Worm (Caenorhabditis elegans) whole organism, late embryonic: ENCODE results near the gene T26C11.8.

Experiments used
- C38D4.7 ChIP-seq: fragments of 200-800 bp; sonication (Bioruptor generic); optimal IDR thresholded peaks from 2 replicates; lab custom pipeline; 2018; ENCODE audit warnings: mild to moderate bottlenecking, missing genetic modification characterization, moderate library complexity, missing compliant biosample characterization
- F13H6.1 ChIP-seq: sonication (generic microtip); optimal IDR thresholded peaks from 2 replicates; lab custom pipeline; 2016; ENCODE audit warnings: missing genetic modification characterization, missing compliant biosample characterization
- K02D7.2 ChIP-seq: sonication (generic microtip); optimal IDR thresholded peaks from 2 replicates; lab custom pipeline; 2017; ENCODE audit warnings: mild to moderate bottlenecking, missing genetic modification characterization, missing compliant biosample characterization
- K09A11.1 ChIP-seq: sonication (generic microtip); optimal IDR thresholded peaks from 2 replicates; lab custom pipeline; 2017; ENCODE audit warnings: antibody characterized with exemption, mild to moderate bottlenecking, missing genetic modification characterization, missing compliant biosample characterization; ENCODE audit not compliant: insufficient read depth
- T23F11.4 ChIP-seq: fragments of 200-800 bp; sonication (Bioruptor generic); optimal IDR thresholded peaks from 2 replicates; lab custom pipeline; 2018; ENCODE audit warnings: mild to moderate bottlenecking, missing genetic modification characterization, missing compliant biosample characterization
- Y22D7AL.16 ChIP-seq: sonication (generic microtip); optimal IDR thresholded peaks from 2 replicates; lab custom pipeline; 2016; ENCODE audit warnings: missing genetic modification characterization, missing compliant biosample characterization
- ahr-1 ChIP-seq: sonication (generic microtip); optimal IDR thresholded peaks from 2 replicates; lab custom pipeline; 2016; ENCODE audit warnings: missing genetic modification characterization, missing compliant biosample characterization
- ceh-18 ChIP-seq: sonication (generic microtip); optimal IDR thresholded peaks from 2 replicates; lab custom pipeline; 2016; ENCODE audit warnings: missing genetic modification characterization, missing compliant biosample characterization
- ceh-2 ChIP-seq: sonication (generic microtip); optimal IDR thresholded peaks from 2 replicates; lab custom pipeline; 2016; ENCODE audit warnings: missing genotype, missing genetic modification characterization, missing compliant biosample characterization
- ceh-22 ChIP-seq: sonication (generic microtip); optimal IDR thresholded peaks from 2 replicates; lab custom pipeline; 2017; ENCODE audit warnings: missing biosample characterization, missing genetic modification characterization
- ceh-30 ChIP-seq: fragments of 150-350 bp; optimal IDR thresholded peaks from 2 replicates; lab custom pipeline; 2014; ENCODE audit warnings: missing biosample characterization, missing genetic modification characterization
- ceh-31 ChIP-seq: sonication (generic microtip); optimal IDR thresholded peaks from 2 replicates; lab custom pipeline; 2016; ENCODE audit warnings: missing genetic modification characterization, missing compliant biosample characterization
- ceh-34 ChIP-seq: sonication (generic microtip); optimal IDR thresholded peaks from 2 replicates; lab custom pipeline; 2016; ENCODE audit warnings: mild to moderate bottlenecking, missing genetic modification characterization, missing compliant biosample characterization
- dmd-4 ChIP-seq: sonication (generic microtip); optimal IDR thresholded peaks from 2 replicates; lab custom pipeline; 2016; ENCODE audit warnings: borderline replicate concordance, missing genetic modification characterization, missing compliant biosample characterization
- dve-1 ChIP-seq: sonication (generic microtip); optimal IDR thresholded peaks from 2 replicates; lab custom pipeline; 2017; ENCODE audit warnings: antibody characterized with exemption, mild to moderate bottlenecking, missing genetic modification characterization, missing compliant biosample characterization
- elt-2 ChIP-seq: sonication (generic microtip); optimal IDR thresholded peaks from 2 replicates; lab custom pipeline; 2016; ENCODE audit warnings: missing genetic modification reagents, missing genetic modification characterization, missing compliant biosample characterization
- elt-4 ChIP-seq: sonication (generic microtip); optimal IDR thresholded peaks from 2 replicates; lab custom pipeline; 2016; ENCODE audit warnings: missing genetic modification characterization, missing compliant biosample characterization
- ets-4 ChIP-seq: sonication (generic microtip); optimal IDR thresholded peaks from 2 replicates; lab custom pipeline; 2016; ENCODE audit warnings: missing genetic modification characterization, missing compliant biosample characterization
- eyg-1 ChIP-seq: sonication (generic microtip); optimal IDR thresholded peaks from 2 replicates; lab custom pipeline; 2016; ENCODE audit warnings: missing genotype, missing genetic modification characterization, missing compliant biosample characterization
- fax-1 ChIP-seq: sonication (generic microtip); optimal IDR thresholded peaks from 2 replicates; lab custom pipeline; 2016; ENCODE audit warnings: missing genotype, missing genetic modification characterization, missing compliant biosample characterization
- fkh-10 ChIP-seq: fragments of 150-350 bp; optimal IDR thresholded peaks from 2 replicates; lab custom pipeline; 2014; ENCODE audit warnings: missing biosample characterization, missing genetic modification reagents, missing genetic modification characterization
- fkh-6 ChIP-seq: sonication (generic microtip); optimal IDR thresholded peaks from 2 replicates; lab custom pipeline; 2016; ENCODE audit warnings: missing genetic modification characterization, missing compliant biosample characterization
- gmeb-2 ChIP-seq: sonication (generic microtip); optimal IDR thresholded peaks from 2 replicates; lab custom pipeline; 2016; ENCODE audit warnings: missing genetic modification characterization, inconsistent platforms, missing compliant biosample characterization
- hlh-13 ChIP-seq: fragments of 200-800 bp; sonication (Bioruptor generic); optimal IDR thresholded peaks from 2 replicates; lab custom pipeline; 2018; ENCODE audit warnings: mild to moderate bottlenecking, missing genetic modification characterization, missing compliant biosample characterization
- hlh-15 ChIP-seq: sonication (generic microtip); optimal IDR thresholded peaks from 2 replicates; lab custom pipeline; 2016; ENCODE audit warnings: missing genetic modification characterization, missing compliant biosample characterization
- hlh-30 ChIP-seq: sonication (generic microtip); optimal IDR thresholded peaks from 2 replicates; lab custom pipeline; 2017; ENCODE audit warnings: antibody characterized with exemption, missing genetic modification characterization, missing compliant biosample characterization; ENCODE audit not compliant: insufficient read depth
- hlh-6 ChIP-seq: sonication (generic microtip); optimal IDR thresholded peaks from 2 replicates; lab custom pipeline; 2016; ENCODE audit warnings: missing genotype, missing genetic modification characterization, missing compliant biosample characterization
- hlh-8 ChIP-seq: sonication (generic microtip); optimal IDR thresholded peaks from 2 replicates; lab custom pipeline; 2016; ENCODE audit warnings: missing genotype, missing genetic modification characterization, missing compliant biosample characterization
- lim-6 ChIP-seq: sonication (generic microtip); optimal IDR thresholded peaks from 2 replicates; lab custom pipeline; 2016; ENCODE audit warnings: missing genetic modification characterization, missing compliant biosample characterization
- lin-11 ChIP-seq: fragments of 200-800 bp; sonication (Bioruptor generic); optimal IDR thresholded peaks from 2 replicates; lab custom pipeline; 2018; ENCODE audit warnings: mild to moderate bottlenecking, missing genetic modification characterization, missing compliant biosample characterization
- mec-3 ChIP-seq: sonication (generic microtip); optimal IDR thresholded peaks from 2 replicates; lab custom pipeline; 2016; ENCODE audit warnings: borderline replicate concordance, missing genetic modification characterization, missing compliant biosample characterization
- nfya-1 ChIP-seq: sonication (generic microtip); optimal IDR thresholded peaks from 2 replicates; lab custom pipeline; 2017; ENCODE audit warnings: missing genetic modification characterization, mild to moderate bottlenecking, missing compliant biosample characterization, antibody characterized with exemption, moderate library complexity
- nhr-11 ChIP-seq: fragments of 150-350 bp; optimal IDR thresholded peaks from 2 replicates; lab custom pipeline; 2014; ENCODE audit warnings: missing biosample characterization, missing genetic modification characterization
- nhr-232 ChIP-seq: sonication (generic microtip); optimal IDR thresholded peaks from 2 replicates; lab custom pipeline; 2016; ENCODE audit warnings: missing genetic modification characterization, missing compliant biosample characterization
- npax-4 ChIP-seq: sonication (generic microtip); optimal IDR thresholded peaks from 2 replicates; lab custom pipeline; 2016; ENCODE audit warnings: missing genetic modification characterization, missing compliant biosample characterization
- pag-3 ChIP-seq: sonication (generic microtip); optimal IDR thresholded peaks from 2 replicates; lab custom pipeline; 2016; ENCODE audit warnings: missing compliant biosample characterization, missing genetic modification characterization, borderline replicate concordance
- pax-1 ChIP-seq: fragments of 150-350 bp; optimal IDR thresholded peaks from 2 replicates; lab custom pipeline; 2014; ENCODE audit warnings: missing biosample characterization, missing genetic modification characterization
- pha-2 ChIP-seq: sonication (generic microtip); optimal IDR thresholded peaks from 2 replicates; lab custom pipeline; 2017; ENCODE audit warnings: mild to moderate bottlenecking, missing genetic modification characterization, missing compliant biosample characterization
- pha-4 ChIP-seq: fragments of 150-350 bp; optimal IDR thresholded peaks from 2 replicates; lab custom pipeline; 2018; ENCODE audit warnings: missing biosample characterization, missing genetic modification reagents, missing genetic modification characterization
- pqm-1 ChIP-seq: sonication (generic microtip); optimal IDR thresholded peaks from 2 replicates; lab custom pipeline; 2016; ENCODE audit warnings: missing genetic modification characterization, missing compliant biosample characterization
- pros-1 ChIP-seq: fragments of 150-350 bp; optimal IDR thresholded peaks from 2 replicates; lab custom pipeline; 2014; ENCODE audit warnings: missing biosample characterization, missing genetic modification reagents, missing genetic modification characterization
- rnt-1 ChIP-seq: sonication (generic microtip); optimal IDR thresholded peaks from 2 replicates; lab custom pipeline; 2016; ENCODE audit warnings: missing genetic modification characterization, missing compliant biosample characterization
- sdc-2 ChIP-seq: sonication (generic microtip); optimal IDR thresholded peaks from 2 replicates; lab custom pipeline; 2016; ENCODE audit warnings: missing genotype, missing genetic modification characterization, missing compliant biosample characterization
- sox-2 ChIP-seq: fragments of 200-800 bp; sonication (Bioruptor generic); IDR thresholded peaks from 2 replicates; pipeline ENCODE4 v1.3.6; 2022; ENCODE audit warnings: missing genetic modification reagents, missing genetic modification characterization, missing compliant biosample characterization
- ttx-3 ChIP-seq: sonication (generic microtip); optimal IDR thresholded peaks from 2 replicates; lab custom pipeline; 2016; ENCODE audit warnings: missing genetic modification reagents, missing genetic modification characterization, missing compliant biosample characterization
- unc-42 ChIP-seq: sonication (generic microtip); optimal IDR thresholded peaks from 2 replicates; lab custom pipeline; 2016; ENCODE audit warnings: missing genotype, missing genetic modification characterization, missing compliant biosample characterization
- unc-55 ChIP-seq: sonication (generic microtip); optimal IDR thresholded peaks from 2 replicates; lab custom pipeline; 2017; ENCODE audit warnings: missing biosample characterization, missing genetic modification reagents, missing genetic modification characterization
- unc-86 ChIP-seq: sonication (generic microtip); optimal IDR thresholded peaks from 2 replicates; lab custom pipeline; 2016; ENCODE audit warnings: missing genetic modification characterization, missing compliant biosample characterization
- zip-5 ChIP-seq: sonication (generic microtip); optimal IDR thresholded peaks from 2 replicates; lab custom pipeline; 2016; ENCODE audit warnings: missing genetic modification characterization, missing compliant biosample characterization
- ztf-16 ChIP-seq: sonication (generic microtip); optimal IDR thresholded peaks from 2 replicates; lab custom pipeline; 2017; ENCODE audit warnings: missing genetic modification characterization, missing compliant biosample characterization

The T26C11.8 gene

DNA sequence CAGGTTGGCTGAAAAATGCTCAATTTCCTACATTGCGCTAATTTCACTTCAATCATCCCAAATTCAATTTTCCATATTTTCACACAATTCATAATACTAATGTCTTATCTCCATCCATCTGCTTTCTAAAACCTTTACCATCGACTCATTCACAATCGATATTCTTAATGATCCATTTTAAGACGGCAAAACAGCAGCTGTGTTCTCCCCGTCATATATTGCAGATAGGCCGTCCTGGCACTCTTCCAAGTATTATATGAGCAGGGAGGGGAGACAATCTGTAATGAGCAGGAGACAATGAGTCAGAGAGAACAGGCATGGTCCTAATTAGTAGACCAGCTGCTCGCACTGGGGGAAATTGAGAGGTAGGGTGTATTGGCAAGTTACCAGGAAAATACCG lies 2.7 kb upstream of the T26C11.8 start:
- no peak for TF ChIP-seq zip-5 (tag; lab: Kevin White, UChicago)
- TF ChIP-seq nfya-1 (tag; lab: Kevin White, UChicago) = no peak
- no peak for TF ChIP-seq elt-2 (tag; lab: Kevin White, UChicago)
- no peak for TF ChIP-seq eyg-1 (tag; lab: Kevin White, UChicago)
- TF ChIP-seq ceh-30 (tag; lab: Kevin White, UChicago) = no peak
- no peak for TF ChIP-seq npax-4 (tag; lab: Kevin White, UChicago)
- no peak for TF ChIP-seq rnt-1 (tag; lab: Kevin White, UChicago)
- no peak for TF ChIP-seq pqm-1
- no peak for TF ChIP-seq ceh-22 (tag; lab: Kevin White, UChicago)
- TF ChIP-seq K09A11.1 (tag; lab: Kevin White, UChicago) = no peak
- no peak for TF ChIP-seq nhr-11 (tag; lab: Kevin White, UChicago)
- no peak for TF ChIP-seq F13H6.1 (tag; lab: Kevin White, UChicago)
- TF ChIP-seq pax-1 = no peak
- no peak for TF ChIP-seq ceh-18 (tag; lab: Kevin White, UChicago)

DNA sequence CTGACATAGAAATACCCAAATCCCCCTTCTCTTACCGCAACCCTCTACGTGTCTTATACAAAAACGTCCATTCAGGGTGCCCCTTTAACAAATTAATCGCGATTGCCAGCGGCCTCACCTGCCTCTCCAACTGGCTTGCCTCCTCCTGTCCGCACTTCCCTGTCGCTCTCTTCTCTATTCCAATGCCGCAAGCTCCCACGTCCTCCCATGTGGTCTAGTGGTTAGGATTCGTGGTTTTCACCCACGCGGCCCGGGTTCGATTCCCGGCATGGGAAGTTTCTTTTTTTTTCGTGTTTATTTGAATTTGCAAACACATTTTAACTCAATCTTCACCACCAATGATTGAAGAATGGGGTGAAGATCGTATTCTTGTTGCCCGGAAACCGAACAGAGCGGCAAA lies 1.9 kb upstream of the T26C11.8 start:
- TF ChIP-seq ceh-34 (tag; lab: Kevin White, UChicago) (peak; percentile 85), hlh-8 (tag; lab: Kevin White, UChicago) (peak; percentile 51), ceh-18 (tag; lab: Kevin White, UChicago) (peak; percentile 81), pqm-1 (no peak), ztf-16 (tag; lab: Kevin White, UChicago) (peak; percentile 69), K02D7.2 (peak; percentile 68), unc-86 (tag; lab: Kevin White, UChicago) (peak; percentile 53), fkh-6 (peak; percentile 82), ceh-22 (tag; lab: Kevin White, UChicago) (no peak), sox-2 (GFP tag; lab: Robert Waterston, UW) (peak; percentile 74), eyg-1 (tag; lab: Kevin White, UChicago) (peak; percentile 72), pax-1 (no peak), nfya-1 (tag; lab: Kevin White, UChicago) (peak; percentile 65), dmd-4 (no peak), C38D4.7 (GFP tag; lab: Kevin White, UChicago) (peak; percentile 66), ets-4 (no peak), rnt-1 (tag; lab: Kevin White, UChicago) (peak; percentile 85), nhr-11 (tag; lab: Kevin White, UChicago) (no peak), nhr-232 (tag; lab: Kevin White, UChicago) (peak; percentile 68), lin-11 (tag; lab: Kevin White, UChicago) (peak; percentile 62), pha-4 (tag; lab: Kevin White, UChicago) (no peak), unc-42 (peak; percentile 5), F13H6.1 (tag; lab: Kevin White, UChicago) (peak; percentile 56), hlh-30 (tag; lab: Kevin White, UChicago) (peak; percentile 1), unc-55 (no peak), pag-3 (peak; percentile 48), fkh-10 (no peak), gmeb-2 (tag; lab: Kevin White, UChicago) (peak; percentile 61), ceh-30 (tag; lab: Kevin White, UChicago) (no peak), ahr-1 (peak; percentile 42), hlh-6 (tag; lab: Kevin White, UChicago) (peak; percentile 88), pros-1 (tag; lab: Kevin White, UChicago) (no peak), dve-1 (tag; lab: Kevin White, UChicago) (peak; percentile 19), ceh-31 (tag; lab: Kevin White, UChicago) (peak; percentile 82), T23F11.4 (GFP tag; lab: Kevin White, UChicago) (peak; percentile 49), Y22D7AL.16 (tag; lab: Kevin White, UChicago) (no peak), ttx-3 (peak; percentile 82), hlh-13 (GFP tag; lab: Kevin White, UChicago) (peak; percentile 65), lim-6 (tag; lab: Kevin White, UChicago) (peak; percentile 14), elt-4 (tag; lab: Kevin White, UChicago) (no peak), mec-3 (peak; percentile 32), pha-2 (tag; lab: Kevin White, UChicago) (peak; percentile 60), ceh-2 (peak; percentile 64), sdc-2 (tag; lab: Kevin White, UChicago) (peak; percentile 97), fax-1 (peak; percentile 64), hlh-15 (tag; lab: Kevin White, UChicago) (peak; percentile 74)
